Worm (Caenorhabditis elegans) whole organism, young adult: ENCODE results near the gene ZK354.8.
"Not testable (repeated sequence)": the region's sequence is repeated elsewhere in the genome, so short reads cannot be mapped to it uniquely, and the experiment has no call there.

Experiments used
- ama-1 ChIP-seq, 3 experiments: fragments of 150-350 bp in 1 of 3; sonication (generic microtip) in 2 of 3; optimal IDR thresholded peaks; 2 replicates each; lab custom pipeline; 2014 to 2018; ENCODE audit warnings: missing biosample characterization in 2 of 3, missing genetic modification characterization in 2 of 3, missing genetic modification reagents in 2 of 3
- lsy-27 ChIP-seq: sonication (generic microtip); optimal IDR thresholded peaks from 2 replicates; lab custom pipeline; 2017; ENCODE audit warnings: missing genetic modification characterization, mild to moderate bottlenecking, missing compliant biosample characterization, antibody characterized with exemption, missing genotype, borderline replicate concordance; ENCODE audit not compliant: insufficient read depth
- mel-28 ChIP-seq: sonication (generic microtip); optimal IDR thresholded peaks from 2 replicates; lab custom pipeline; 2016; ENCODE audit warnings: borderline replicate concordance, mild to moderate bottlenecking, missing genetic modification characterization, missing compliant biosample characterization
- nfya-1 ChIP-seq: sonication (generic microtip); optimal IDR thresholded peaks from 2 replicates; lab custom pipeline; 2017; ENCODE audit warnings: antibody characterized with exemption, missing compliant biosample characterization, missing genetic modification characterization, borderline replicate concordance; ENCODE audit not compliant: insufficient read depth

DNA sequence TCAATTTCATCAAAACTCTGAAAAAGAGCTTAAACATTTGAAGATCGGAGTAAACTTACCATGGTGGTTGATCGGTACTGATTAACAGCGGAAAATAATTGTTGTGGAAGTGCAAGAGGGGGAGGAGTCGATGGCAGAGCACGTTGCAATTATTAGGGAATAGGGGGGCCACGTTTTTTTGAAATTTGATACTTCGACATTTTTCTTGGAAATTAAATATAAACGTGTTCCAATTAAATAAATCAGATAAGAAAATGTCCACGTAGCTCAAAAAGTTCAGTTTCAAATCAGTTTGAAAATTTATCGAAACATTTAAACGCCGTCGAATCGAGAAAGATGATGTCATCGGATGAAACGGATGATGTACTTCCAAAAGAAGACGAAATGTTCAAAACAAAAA is 49.2 kb downstream of the ZK354.8 start, which contains the start of gene F36H12.9:
- TF ChIP-seq ama-1 (optimal IDR thresholded peaks at IDR 0.05; lab: Kevin White, UChicago); ama-1 (GFP tag; optimal IDR thresholded peaks at IDR 0.05; lab: Kevin White, UChicago); nfya-1 (tag; lab: Kevin White, UChicago); lsy-27 (tag; lab: Kevin White, UChicago); mel-28 (tag; lab: Kevin White, UChicago): not testable (repeated sequence)
